Fruit fly (Drosophila melanogaster) whole organism, adult: ENCODE measurements around the gene Vajk3.

ENCODE experiments used
- CG11617 ChIP-seq: fragments of 200-800 bp; sonication (Bioruptor generic); optimal IDR thresholded peaks from 2 replicates; lab custom pipeline; 2017; ENCODE audit warnings: mild to moderate bottlenecking, missing biosample characterization, missing genetic modification reagents, missing genetic modification characterization
- CG14711 ChIP-seq: fragments of 200-800 bp; sonication (Bioruptor generic); optimal IDR thresholded peaks from 2 replicates; lab custom pipeline; 2018; ENCODE audit warnings: missing biosample characterization, mild to moderate bottlenecking, missing genetic modification characterization, moderate library complexity
- bab1 ChIP-seq: fragments of 200-800 bp; sonication (Bioruptor generic); optimal IDR thresholded peaks from 3 replicates; lab custom pipeline; 2019; ENCODE audit warnings: missing biosample characterization, mild to moderate bottlenecking, missing genetic modification characterization, moderate library complexity
- cic ChIP-seq: fragments of 200-800 bp; sonication (Bioruptor generic); optimal IDR thresholded peaks from 2 replicates; lab custom pipeline; 2017; ENCODE audit warnings: missing biosample characterization, mild to moderate bottlenecking, missing genetic modification characterization, moderate library complexity

dm6 chr2L:13909033-13909432 is 38.2 kb downstream of the Vajk3 start, which contains the start of gene Ance-2:
- no peak for TF ChIP-seq CG11617
- no peak for TF ChIP-seq cic (GFP tag; lab: Kevin White, UChicago)
- no peak for TF ChIP-seq bab1 (GFP tag; lab: Kevin White, UChicago)
- no peak for TF ChIP-seq CG14711 (tag; lab: Kevin White, UChicago)
